Worm (Caenorhabditis elegans) whole organism, L3 larva: ENCODE measurements around the gene sea-1.

Source experiments
- R02D3.7 ChIP-seq: fragments of 150-350 bp; optimal IDR thresholded peaks from 2 replicates; lab custom pipeline; 2014; ENCODE audit warnings: missing biosample characterization, missing genetic modification characterization
- ZK546.5 ChIP-seq: sonication (generic microtip); optimal IDR thresholded peaks from 2 replicates; lab custom pipeline; 2017; ENCODE audit warnings: missing biosample characterization, missing genetic modification characterization
- ceh-16 ChIP-seq: sonication (generic microtip); optimal IDR thresholded peaks from 2 replicates; lab custom pipeline; 2017; ENCODE audit warnings: missing biosample characterization, missing genetic modification characterization
- ceh-28 ChIP-seq: fragments of 150-350 bp; optimal IDR thresholded peaks from 2 replicates; lab custom pipeline; 2014; ENCODE audit warnings: missing biosample characterization, missing genetic modification reagents, missing genetic modification characterization
- ceh-82 ChIP-seq: fragments of 150-350 bp; optimal IDR thresholded peaks from 2 replicates; lab custom pipeline; 2014; ENCODE audit warnings: missing biosample characterization, missing genetic modification characterization
- ceh-9 ChIP-seq: sonication (generic microtip); optimal IDR thresholded peaks from 2 replicates; lab custom pipeline; 2018; ENCODE audit warnings: missing biosample characterization, missing genetic modification characterization
- egl-27 ChIP-seq: sonication (generic microtip); optimal IDR thresholded peaks from 4 replicates; lab custom pipeline; 2017; ENCODE audit warnings: missing biosample characterization, missing genetic modification reagents, missing genetic modification characterization
- egl-5 ChIP-seq: fragments of 150-350 bp; optimal IDR thresholded peaks from 2 replicates; lab custom pipeline; 2017; ENCODE audit warnings: missing biosample characterization, missing genetic modification reagents, missing genetic modification characterization, inconsistent platforms
- elt-1 ChIP-seq: fragments of 150-350 bp; optimal IDR thresholded peaks from 2 replicates; lab custom pipeline; 2014; ENCODE audit warnings: missing biosample characterization, missing genetic modification characterization
- elt-2 ChIP-seq: sonication (generic microtip); optimal IDR thresholded peaks from 2 replicates; lab custom pipeline; 2016; ENCODE audit warnings: missing genetic modification reagents, mild to moderate bottlenecking, missing genetic modification characterization, missing compliant biosample characterization
- elt-3 ChIP-seq, 3 experiments: fragments of 150-350 bp in 1 of 3; sonication (generic microtip) in 2 of 3; optimal IDR thresholded peaks; 2 replicates in 2 of 3; 4 replicates in 1 of 3; lab custom pipeline; 2014 to 2017; ENCODE audit warnings: missing biosample characterization in 3 of 3, missing genetic modification characterization in 3 of 3
- eor-1 ChIP-seq, 2 experiments: fragments of 150-350 bp; optimal IDR thresholded peaks; 2 replicates each; lab custom pipeline; 2014 to 2018; ENCODE audit warnings: missing biosample characterization in 2 of 2, missing genetic modification characterization in 2 of 2
- fkh-2 ChIP-seq: fragments of 150-350 bp; optimal IDR thresholded peaks from 2 replicates; lab custom pipeline; 2014; ENCODE audit warnings: missing biosample characterization, missing genetic modification reagents, missing genetic modification characterization
- fos-1 ChIP-seq: fragments of 150-350 bp; optimal IDR thresholded peaks from 2 replicates; lab custom pipeline; 2014; ENCODE audit warnings: missing biosample characterization, missing genetic modification characterization
- jun-1 ChIP-seq: fragments of 150-350 bp; optimal IDR thresholded peaks from 2 replicates; lab custom pipeline; 2014; ENCODE audit warnings: missing biosample characterization, missing genetic modification reagents, missing genetic modification characterization
- lin-15B ChIP-seq: fragments of 150-350 bp; optimal IDR thresholded peaks from 2 replicates; lab custom pipeline; 2014; ENCODE audit warnings: missing biosample characterization, missing genetic modification characterization
- lin-39 ChIP-seq: fragments of 150-350 bp; optimal IDR thresholded peaks from 2 replicates; lab custom pipeline; 2018; ENCODE audit warnings: missing biosample characterization, missing genetic modification reagents, missing genetic modification characterization
- mml-1 ChIP-seq: fragments of 150-350 bp; sonication (generic microtip); optimal IDR thresholded peaks from 3 replicates; lab custom pipeline; 2014; ENCODE audit warnings: missing biosample characterization, missing genetic modification characterization
- nfya-1 ChIP-seq: sonication (generic microtip); optimal IDR thresholded peaks from 2 replicates; lab custom pipeline; 2017; ENCODE audit warnings: missing genetic modification characterization, mild to moderate bottlenecking, missing compliant biosample characterization, antibody characterized with exemption, moderate library complexity; ENCODE audit not compliant: insufficient read depth
- nhr-11 ChIP-seq: fragments of 150-350 bp; optimal IDR thresholded peaks from 2 replicates; lab custom pipeline; 2014; ENCODE audit warnings: missing biosample characterization, missing genetic modification characterization
- nhr-12 ChIP-seq: fragments of 150-350 bp; optimal IDR thresholded peaks from 2 replicates; lab custom pipeline; 2014; ENCODE audit warnings: missing biosample characterization, missing genetic modification characterization
- nhr-23 ChIP-seq: fragments of 150-350 bp; optimal IDR thresholded peaks from 2 replicates; lab custom pipeline; 2014; ENCODE audit warnings: missing biosample characterization, missing genetic modification reagents, missing genetic modification characterization
- nhr-25 ChIP-seq: sonication (generic microtip); optimal IDR thresholded peaks from 2 replicates; lab custom pipeline; 2017; ENCODE audit warnings: missing biosample characterization, missing genetic modification characterization
- nhr-67 ChIP-seq: fragments of 150-350 bp; optimal IDR thresholded peaks from 2 replicates; lab custom pipeline; 2014; ENCODE audit warnings: missing biosample characterization, missing genetic modification characterization
- nhr-76 ChIP-seq: fragments of 150-350 bp; sonication (generic microtip); optimal IDR thresholded peaks from 5 replicates; lab custom pipeline; 2014; ENCODE audit warnings: missing biosample characterization, missing genetic modification characterization
- nhr-77 ChIP-seq: fragments of 150-350 bp; optimal IDR thresholded peaks from 2 replicates; lab custom pipeline; 2014; ENCODE audit warnings: missing biosample characterization, missing genetic modification characterization
- pha-4 ChIP-seq: fragments of 150-350 bp; optimal IDR thresholded peaks from 2 replicates; lab custom pipeline; 2014; ENCODE audit warnings: missing biosample characterization, missing genetic modification reagents, missing genetic modification characterization
- pqm-1 ChIP-seq: fragments of 150-350 bp; optimal IDR thresholded peaks from 2 replicates; lab custom pipeline; 2017; ENCODE audit warnings: missing biosample characterization, missing genetic modification characterization, inconsistent platforms
- sea-2 ChIP-seq: fragments of 150-350 bp; sonication (generic microtip); optimal IDR thresholded peaks from 4 replicates; lab custom pipeline; 2014; ENCODE audit warnings: missing biosample characterization, missing genetic modification reagents, missing genetic modification characterization
- skn-1 ChIP-seq: fragments of 150-350 bp; optimal IDR thresholded peaks from 2 replicates; lab custom pipeline; 2014; ENCODE audit warnings: missing biosample characterization, missing genetic modification characterization
- tbx-2 ChIP-seq: sonication (generic microtip); optimal IDR thresholded peaks from 2 replicates; lab custom pipeline; 2016; ENCODE audit warnings: mild to moderate bottlenecking, missing genetic modification characterization, missing compliant biosample characterization
- zag-1 ChIP-seq: fragments of 150-350 bp; optimal IDR thresholded peaks from 2 replicates; lab custom pipeline; 2014; ENCODE audit warnings: missing biosample characterization, missing genetic modification characterization
- ztf-11 ChIP-seq: fragments of 150-350 bp; optimal IDR thresholded peaks from 2 replicates; lab custom pipeline; 2014; ENCODE audit warnings: missing biosample characterization, missing genetic modification characterization

sea-1 gene

DNA sequence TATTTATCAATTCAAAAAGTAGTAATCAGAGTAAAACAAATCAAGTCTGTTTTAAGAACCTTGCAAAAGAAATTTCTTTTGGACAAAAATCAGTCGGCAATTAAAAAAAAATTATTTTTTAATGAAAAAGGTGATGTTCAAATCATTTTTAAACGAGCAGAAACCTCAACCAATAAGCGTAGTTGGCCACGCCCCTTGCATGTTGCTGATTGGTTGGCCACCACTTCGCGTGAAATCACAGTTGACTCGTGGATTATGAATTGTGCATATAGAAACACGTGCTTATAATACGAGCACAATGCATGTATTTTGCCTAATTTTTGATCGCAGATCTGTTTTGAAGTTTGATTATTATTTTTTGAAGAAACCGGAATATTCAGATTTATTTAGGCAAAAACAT, 8.2 kb downstream of the sea-1 start:
- TF ChIP-seq egl-5 (tag; lab: Kevin White, UChicago) = no peak
- no peak for TF ChIP-seq fos-1 (tag; lab: Kevin White, UChicago)
- TF ChIP-seq nfya-1 (tag; lab: Kevin White, UChicago) = peak; percentile 55
- TF ChIP-seq ceh-28 (tag; lab: Kevin White, UChicago) = no peak
- no peak for TF ChIP-seq R02D3.7 (tag; lab: Kevin White, UChicago)
- TF ChIP-seq, all 47 proteins: peak for 1

DNA sequence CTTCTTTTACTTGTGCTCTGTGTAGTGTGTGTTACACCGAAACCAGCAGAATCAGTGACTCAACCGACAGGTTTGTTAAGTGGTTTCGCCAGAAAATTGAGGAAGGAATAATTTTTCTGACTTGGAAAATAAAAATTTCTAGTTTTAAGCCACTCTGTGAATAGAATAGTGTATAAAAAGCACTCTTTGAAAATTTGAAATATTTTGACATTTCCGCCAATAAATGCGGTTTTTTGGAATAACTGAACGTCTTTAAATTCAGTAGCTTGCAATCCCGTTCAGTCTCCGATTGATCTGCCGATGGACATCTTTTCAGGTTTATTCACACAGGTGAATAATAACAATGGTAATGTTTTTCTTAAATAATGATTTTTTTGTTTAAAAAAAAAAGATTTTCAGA, 8.9 kb downstream of the sea-1 start, which contains the start of gene F19B10.3:
Gene F19B10.3 (plus strand): TSS at position 301 of the 400 bp plus-strand sequence.
- no peak for TF ChIP-seq sea-2 (GFP tag; lab: Kevin White, UChicago)
- no peak for TF ChIP-seq nhr-67 (tag; lab: Kevin White, UChicago)
- TF ChIP-seq nhr-11 (tag; lab: Kevin White, UChicago) = no peak
- TF ChIP-seq jun-1 (tag; lab: Kevin White, UChicago) = no peak
- TF ChIP-seq ceh-9 (tag; lab: Kevin White, UChicago) = no peak
- no peak for TF ChIP-seq pha-4 (tag; lab: Kevin White, UChicago)
- TF ChIP-seq lin-15B (tag; lab: Kevin White, UChicago) = no peak
- TF ChIP-seq lin-39 (tag; lab: Kevin White, UChicago) = no peak
- no peak for TF ChIP-seq elt-1 (tag; lab: Kevin White, UChicago)
- no peak for TF ChIP-seq nhr-12 (tag; lab: Kevin White, UChicago)

DNA sequence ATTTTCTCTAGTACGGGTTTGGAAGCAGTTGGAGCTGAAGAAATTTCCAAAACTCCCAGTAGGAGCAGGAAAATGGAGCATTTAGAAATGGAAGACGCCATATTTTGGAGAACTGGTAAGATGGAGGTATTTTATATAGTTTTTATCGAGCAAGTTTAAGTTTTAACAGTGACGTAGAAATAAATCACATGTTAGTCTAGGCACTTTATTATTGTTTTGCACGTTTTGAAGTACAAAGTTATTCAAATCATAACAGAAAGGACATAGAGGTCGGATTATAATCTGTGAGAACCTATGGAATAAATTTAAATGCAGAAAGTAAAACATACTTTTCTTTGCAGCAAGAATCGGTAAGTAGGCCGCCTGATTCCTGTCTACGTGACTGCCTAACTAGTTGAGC, 9.6 kb downstream of the sea-1 start, which contains the start of gene F19B10.6:
Gene F19B10.6 (minus strand): TSS at position 101 of the 400 bp plus-strand sequence.
- TF ChIP-seq nhr-11 (tag; lab: Kevin White, UChicago) = no peak
- no peak for TF ChIP-seq nhr-76 (tag; lab: Kevin White, UChicago)
- no peak for TF ChIP-seq ceh-16
- no peak for TF ChIP-seq nhr-77 (tag; lab: Kevin White, UChicago)

DNA sequence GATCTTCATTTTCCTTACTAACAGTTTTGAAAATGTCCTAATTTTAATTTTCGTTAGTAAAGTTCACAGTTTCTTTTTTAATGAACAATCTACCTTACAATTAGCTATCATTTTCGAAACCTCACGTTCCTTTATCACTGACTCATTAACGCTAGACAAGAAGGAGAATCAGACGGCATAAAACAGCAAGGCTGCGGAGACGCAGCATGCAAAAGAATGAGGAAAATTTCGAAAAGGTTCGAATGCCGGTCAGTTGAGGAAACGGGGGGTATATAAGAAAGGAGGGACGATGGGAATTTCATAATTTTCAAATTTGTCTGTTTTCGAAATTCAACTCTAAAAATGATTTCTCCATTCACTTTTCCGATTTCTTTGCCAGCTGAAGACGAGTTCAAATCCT, 11.5 kb downstream of the sea-1 start, which contains the start of gene F19B10.13:
Gene F19B10.13 (plus strand): TSS at position 343 of the 400 bp plus-strand sequence.
- TF ChIP-seq nhr-23 (no peak), ceh-82 (tag; lab: Kevin White, UChicago) (no peak), nhr-25 (tag; lab: Kevin White, UChicago) (no peak), skn-1 (tag; lab: Kevin White, UChicago) (no peak), elt-2 (tag; lab: Kevin White, UChicago) (peak; percentile 70), mml-1 (tag; lab: Kevin White, UChicago) (no peak), pqm-1 (tag; lab: Kevin White, UChicago) (peak; percentile 56), nfya-1 (tag; lab: Kevin White, UChicago) (peak; percentile 14), fos-1 (tag; lab: Kevin White, UChicago) (no peak), elt-3 (tag; optimal IDR thresholded peaks at IDR 0.05; lab: Kevin White, UChicago) (peak in 1 of 3 experiments; percentile 41), pha-4 (tag; lab: Kevin White, UChicago) (no peak)

DNA sequence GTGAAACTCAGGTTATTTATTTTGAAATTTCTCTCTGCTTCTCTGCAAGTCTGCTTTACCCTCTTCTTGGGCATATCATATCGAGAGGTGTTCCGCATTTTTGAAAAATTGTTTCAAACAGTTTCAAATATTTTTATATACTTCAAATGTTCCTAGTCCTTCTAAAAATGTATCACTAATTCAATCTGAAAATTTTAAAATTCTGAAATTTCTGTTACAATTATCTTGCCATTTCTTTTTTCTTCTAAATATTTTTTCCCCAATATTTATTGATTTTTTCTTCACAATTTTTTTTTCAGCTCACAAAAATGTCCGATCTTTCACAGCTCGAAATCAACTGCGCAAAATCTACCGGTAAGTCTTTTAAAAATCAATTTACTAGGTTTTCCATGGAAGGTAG, 13.6 kb downstream of the sea-1 start, which contains the start of gene F19B10.4:
Gene F19B10.4 (plus strand): TSS at position 301 of the 400 bp plus-strand sequence.
- no peak for TF ChIP-seq nhr-23
- TF ChIP-seq zag-1 = no peak
- no peak for TF ChIP-seq egl-27 (tag; lab: Kevin White, UChicago)
- TF ChIP-seq fkh-2 = no peak
- TF ChIP-seq eor-1 (tag; optimal IDR thresholded peaks at IDR 0.05; lab: Kevin White, UChicago) = no peak
- no peak for TF ChIP-seq nfya-1 (tag; lab: Kevin White, UChicago)
- no peak for TF ChIP-seq nhr-11 (tag; lab: Kevin White, UChicago)
- TF ChIP-seq egl-5 (tag; lab: Kevin White, UChicago) = no peak
- no peak for TF ChIP-seq nhr-25 (tag; lab: Kevin White, UChicago)
- no peak for TF ChIP-seq ztf-11 (tag; lab: Kevin White, UChicago)
- no peak for TF ChIP-seq elt-3 (tag; optimal IDR thresholded peaks at IDR 0.05; lab: Kevin White, UChicago)
- no peak for TF ChIP-seq tbx-2 (tag; lab: Kevin White, UChicago)
- TF ChIP-seq sea-2 (GFP tag; lab: Kevin White, UChicago) = no peak
- TF ChIP-seq elt-2 (tag; lab: Kevin White, UChicago) = no peak
- TF ChIP-seq ZK546.5 = no peak
- TF ChIP-seq ceh-28 (tag; lab: Kevin White, UChicago) = no peak
- TF ChIP-seq, all 47 proteins: peak for 0
